Worm (Caenorhabditis elegans) whole organism, L2 larva: ENCODE measurements around the gene C05D12.5.

ENCODE experiments used
- lin-39 ChIP-seq: fragments of 150-350 bp; optimal IDR thresholded peaks from 2 replicates; lab custom pipeline; 2014; ENCODE audit warnings: missing biosample characterization, missing genetic modification reagents, missing genetic modification characterization
- snpc-4 ChIP-seq: fragments of 150-350 bp; optimal IDR thresholded peaks from 2 replicates; lab custom pipeline; 2014; ENCODE audit warnings: missing biosample characterization, missing genetic modification characterization

- no peak for TF ChIP-seq lin-39 (tag; lab: Kevin White, UChicago)
- TF ChIP-seq snpc-4 (tag; lab: Kevin White, UChicago), result no peak
These were observed 45.0 kb downstream of the C05D12.5 start, which contains the start of gene W02B12.12 for ce11 chrII:11479076-11479475.
